Worm (Caenorhabditis elegans) whole organism, L1 larva: ENCODE results near the gene fbxa-210.

Experiments
- Y116A8C.19 ChIP-seq: sonication (generic microtip); optimal IDR thresholded peaks from 2 replicates; lab custom pipeline; 2016; ENCODE audit warnings: missing compliant biosample characterization, missing genetic modification characterization, borderline replicate concordance
- ama-1 ChIP-seq: fragments of 150-350 bp; optimal IDR thresholded peaks from 2 replicates; lab custom pipeline; 2014
- elt-2 ChIP-seq: sonication (generic microtip); optimal IDR thresholded peaks from 2 replicates; lab custom pipeline; 2016; ENCODE audit warnings: missing genetic modification characterization, mild to moderate bottlenecking, inconsistent platforms, missing compliant biosample characterization, missing genetic modification reagents
- fkh-10 ChIP-seq: sonication (generic microtip); optimal IDR thresholded peaks from 2 replicates; lab custom pipeline; 2017; ENCODE audit warnings: missing biosample characterization, missing genetic modification reagents, missing genetic modification characterization
- mab-9 ChIP-seq: fragments of 200-800 bp; sonication (Bioruptor generic); IDR thresholded peaks from 2 replicates; pipeline ENCODE4 v1.3.6; 2022; ENCODE audit warnings: missing genetic modification reagents, missing genetic modification characterization, missing compliant biosample characterization
- nhr-11 ChIP-seq: fragments of 150-350 bp; optimal IDR thresholded peaks from 2 replicates; lab custom pipeline; 2014; ENCODE audit warnings: missing biosample characterization, missing genetic modification characterization
- nhr-76 ChIP-seq: sonication (generic microtip); optimal IDR thresholded peaks from 2 replicates; lab custom pipeline; 2017; ENCODE audit warnings: missing biosample characterization, missing genetic modification characterization
- snpc-4 ChIP-seq: fragments of 150-350 bp; optimal IDR thresholded peaks from 2 replicates; lab custom pipeline; 2014; ENCODE audit warnings: missing biosample characterization, missing genetic modification characterization
- vab-15 ChIP-seq: sonication (generic microtip); optimal IDR thresholded peaks from 2 replicates; lab custom pipeline; 2017; ENCODE audit warnings: missing genotype, mild to moderate bottlenecking, missing genetic modification characterization, missing compliant biosample characterization
- ztf-4 ChIP-seq: fragments of 150-350 bp; optimal IDR thresholded peaks from 2 replicates; lab custom pipeline; 2014; ENCODE audit warnings: missing biosample characterization, missing genetic modification characterization

ce11 chrV:18171568-18171967 is 46.4 kb downstream of the fbxa-210 start, which contains the start of gene C14A6.8:
- TF ChIP-seq nhr-76 (tag; lab: Kevin White, UChicago): no peak
- no peak for TF ChIP-seq ama-1 (lab: Kevin White, UChicago)
- TF ChIP-seq ztf-4: no peak
- TF ChIP-seq mab-9 (GFP tag; lab: Robert Waterston, UW): no peak
- TF ChIP-seq vab-15 (tag; lab: Kevin White, UChicago): no peak
- no peak for TF ChIP-seq Y116A8C.19 (tag; lab: Kevin White, UChicago)
- no peak for TF ChIP-seq snpc-4 (tag; lab: Kevin White, UChicago)
- no peak for TF ChIP-seq fkh-10 (GFP tag; lab: Kevin White, UChicago)
- TF ChIP-seq elt-2: no peak
- no peak for TF ChIP-seq nhr-11 (tag; lab: Kevin White, UChicago)
